Worm (Caenorhabditis elegans) whole organism, late embryonic: Measurements from ENCODE around the gene dep-1.

Experiments used
- elt-2 ChIP-seq: sonication (generic microtip); optimal IDR thresholded peaks from 2 replicates; lab custom pipeline; 2016; ENCODE audit warnings: missing genetic modification reagents, missing genetic modification characterization, missing compliant biosample characterization
- ets-4 ChIP-seq: sonication (generic microtip); optimal IDR thresholded peaks from 2 replicates; lab custom pipeline; 2016; ENCODE audit warnings: missing genetic modification characterization, missing compliant biosample characterization
- fkh-10 ChIP-seq: fragments of 150-350 bp; optimal IDR thresholded peaks from 2 replicates; lab custom pipeline; 2014; ENCODE audit warnings: missing biosample characterization, missing genetic modification reagents, missing genetic modification characterization
- hlh-6 ChIP-seq: sonication (generic microtip); optimal IDR thresholded peaks from 2 replicates; lab custom pipeline; 2016; ENCODE audit warnings: missing genotype, missing genetic modification characterization, missing compliant biosample characterization
- tbx-7 ChIP-seq: sonication (generic microtip); optimal IDR thresholded peaks from 2 replicates; lab custom pipeline; 2016; ENCODE audit warnings: missing genotype, missing genetic modification characterization, missing compliant biosample characterization

DNA sequence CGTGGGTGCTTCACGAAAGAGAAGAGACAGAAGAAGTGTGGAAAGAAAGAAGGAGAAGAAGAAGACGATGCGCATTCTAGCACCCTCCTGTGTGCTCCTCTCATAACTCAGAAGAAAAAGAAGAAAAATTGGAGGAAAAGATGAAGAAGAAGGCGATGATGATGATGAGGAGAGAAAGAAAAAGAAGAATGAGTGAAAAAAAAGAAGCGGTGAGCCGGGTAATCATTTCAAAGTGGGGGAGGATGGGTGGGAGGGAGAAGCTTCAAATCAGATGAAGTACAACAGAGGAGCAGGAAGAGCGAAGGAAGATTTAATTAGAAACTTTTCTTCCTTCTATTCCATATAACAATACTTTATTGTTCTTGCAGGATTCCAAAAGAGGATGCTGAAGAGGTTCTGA, 8.9 kb downstream of the dep-1 start:
- TF ChIP-seq fkh-10 (GFP tag; lab: Kevin White, UChicago) (no peak), ets-4 (no peak), hlh-6 (tag; lab: Kevin White, UChicago) (no peak), tbx-7 (tag; lab: Kevin White, UChicago) (no peak), elt-2 (tag; lab: Kevin White, UChicago) (no peak)
